Worm (Caenorhabditis elegans): ENCODE results near the gene Y102A5C.40.
"Not testable (repeated sequence)": the region's sequence is repeated elsewhere in the genome, so short reads cannot be mapped to it uniquely, and the experiment has no call there.

Gene Y102A5C.40

ce11 chrV:16992383-16992782 is 5.4 kb upstream of the Y102A5C.40 start:
- TF ChIP-seq unc-62 (GFP tag; optimal IDR thresholded peaks at IDR 0.05), result no peak

DNA sequence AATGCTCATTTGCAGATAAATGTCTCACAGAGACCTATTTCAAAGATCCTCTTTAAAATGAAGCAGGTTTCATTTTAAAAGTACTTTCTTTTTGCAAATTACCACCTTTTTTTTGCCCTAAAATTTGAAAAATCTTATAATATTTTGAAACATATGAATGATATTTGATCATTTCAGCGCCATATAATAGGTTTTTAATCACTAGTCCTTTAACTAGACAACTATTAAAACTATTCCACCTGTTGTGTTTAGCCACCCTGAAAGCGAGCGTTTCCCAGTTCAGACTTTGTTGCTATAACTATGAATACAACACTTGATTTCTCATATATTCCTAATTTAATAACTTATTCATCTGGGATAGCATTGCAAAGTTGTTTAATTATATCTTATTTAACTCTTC is 4.8 kb upstream of the Y102A5C.40 start, which contains the start of gene srz-95:
Gene srz-95, plus strand, starts transcription at position 301 of the 400 bp plus-strand sequence.
- TF ChIP-seq unc-62 (GFP tag; optimal IDR thresholded peaks at IDR 0.05), result no peak

DNA sequence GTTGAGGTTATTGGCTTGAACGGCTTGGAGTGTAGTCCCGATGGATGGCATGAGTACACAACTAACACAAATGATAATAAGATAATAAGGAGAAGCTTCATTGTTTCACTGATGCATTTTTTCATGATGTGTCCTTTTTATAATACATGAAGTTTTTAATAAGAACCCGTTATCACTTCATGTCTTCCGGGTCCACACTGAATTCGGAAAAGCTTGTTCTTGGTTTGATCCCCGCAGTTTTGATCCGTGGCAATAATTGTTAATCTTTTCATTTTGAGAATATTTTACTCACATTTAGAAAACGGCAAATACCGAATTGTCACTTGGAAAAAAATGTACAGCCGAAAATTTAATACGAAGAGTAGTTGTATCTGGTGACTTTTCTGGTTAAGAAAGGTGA is 1.7 kb upstream of the Y102A5C.40 start, which contains the start of gene Y102A5C.27:
Gene Y102A5C.27, minus strand, starts transcription at position 101 of the 400 bp plus-strand sequence.
- TF ChIP-seq unc-62 (GFP tag; optimal IDR thresholded peaks at IDR 0.05), result no peak

ce11 chrV:16987783-16988182 is 848 bp upstream of the Y102A5C.40 start:
- no peak for TF ChIP-seq unc-62 (GFP tag; optimal IDR thresholded peaks at IDR 0.05)

ce11 chrV:16980368-16980767 is 6.6 kb downstream of the Y102A5C.40 start, which contains the start of gene srz-54:
srz-54 (plus strand) TSS chrV:16980668.
- no peak for TF ChIP-seq unc-62 (GFP tag; optimal IDR thresholded peaks at IDR 0.05)

DNA sequence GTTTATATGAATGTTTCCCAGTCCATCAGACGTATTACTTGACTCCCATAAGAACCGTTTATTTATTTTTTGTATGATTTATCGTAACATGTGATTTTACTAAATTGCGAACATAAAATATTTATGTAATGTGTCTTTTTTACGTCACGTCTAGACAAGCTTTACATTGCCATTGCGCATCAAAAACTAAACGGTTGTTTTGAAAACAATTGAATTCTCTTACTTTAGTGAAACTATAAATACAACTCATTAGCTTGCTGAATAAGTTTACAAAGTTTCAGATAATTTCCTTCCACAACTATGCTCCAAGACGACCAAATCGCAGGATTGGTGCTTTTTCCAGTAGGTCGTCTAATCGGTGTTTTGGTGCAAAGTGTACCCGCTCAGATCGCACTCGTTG is 12.0 kb downstream of the Y102A5C.40 start, which contains the start of gene srx-54:
Gene srx-54, plus strand, starts transcription at position 301 of the 400 bp plus-strand sequence.
- TF ChIP-seq unc-62 (GFP tag; optimal IDR thresholded peaks at IDR 0.05), result no peak

ce11 chrV:16973338-16973737 is 13.6 kb downstream of the Y102A5C.40 start:
- TF ChIP-seq unc-62 (GFP tag; optimal IDR thresholded peaks at IDR 0.05), result no peak

- TF ChIP-seq unc-62 (GFP tag; optimal IDR thresholded peaks at IDR 0.05), result no peak
These were observed 14.8 kb downstream of the Y102A5C.40 start, which contains the start of gene srh-119 for ce11 chrV:16972134-16972533. srh-119 (plus strand) TSS chrV:16972434.

DNA sequence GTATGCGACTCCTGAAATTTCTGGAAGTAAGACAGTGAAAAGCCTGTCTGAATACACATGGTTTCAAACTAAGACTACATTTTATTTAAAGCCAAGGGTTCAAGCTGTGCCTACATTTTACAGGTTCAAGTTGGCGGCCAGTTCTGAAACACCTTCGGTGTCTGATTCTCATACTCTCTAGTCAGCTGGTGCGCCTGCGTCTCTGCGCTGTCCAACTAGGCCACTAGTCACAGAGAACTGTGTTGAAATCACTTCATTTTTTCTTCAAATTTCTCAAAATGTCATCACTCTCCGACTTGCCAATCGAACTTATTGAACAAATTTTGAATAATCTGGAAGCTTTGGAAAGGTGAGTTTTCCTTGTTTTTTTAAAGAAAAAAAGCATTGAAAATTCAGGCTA is 20.3 kb downstream of the Y102A5C.40 start, which contains the start of gene fbxa-90:
Gene fbxa-90, plus strand, starts transcription at position 179 of the 400 bp plus-strand sequence.
- TF ChIP-seq unc-62 (GFP tag; optimal IDR thresholded peaks at IDR 0.05), result no peak

- no peak for TF ChIP-seq unc-62 (GFP tag; optimal IDR thresholded peaks at IDR 0.05)
These were observed 21.3 kb downstream of the Y102A5C.40 start, which contains the start of gene efl-1 for ce11 chrV:16965655-16966054. efl-1 (minus strand) TSS chrV:16965675.

DNA sequence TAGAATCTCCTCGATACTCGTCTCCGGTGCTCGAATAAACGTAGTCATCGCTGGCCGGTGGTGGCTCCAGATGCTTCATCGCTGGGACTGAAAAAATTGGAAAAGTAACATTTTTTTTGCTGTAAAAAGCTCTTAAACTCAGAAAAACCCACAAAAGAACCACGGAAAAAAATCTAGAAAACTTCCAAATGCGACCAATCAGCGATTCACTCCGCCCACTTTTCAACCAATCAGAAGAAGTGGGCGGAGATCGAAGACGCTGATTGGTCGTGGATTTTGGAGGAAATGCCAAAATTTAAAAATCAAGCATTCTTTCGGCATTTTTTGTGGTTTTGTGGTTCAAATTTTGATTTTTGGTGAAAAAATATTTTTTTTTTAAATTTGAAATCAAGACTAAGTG is 28.0 kb downstream of the Y102A5C.40 start:
- TF ChIP-seq unc-62 (GFP tag; optimal IDR thresholded peaks at IDR 0.05), result no peak

DNA sequence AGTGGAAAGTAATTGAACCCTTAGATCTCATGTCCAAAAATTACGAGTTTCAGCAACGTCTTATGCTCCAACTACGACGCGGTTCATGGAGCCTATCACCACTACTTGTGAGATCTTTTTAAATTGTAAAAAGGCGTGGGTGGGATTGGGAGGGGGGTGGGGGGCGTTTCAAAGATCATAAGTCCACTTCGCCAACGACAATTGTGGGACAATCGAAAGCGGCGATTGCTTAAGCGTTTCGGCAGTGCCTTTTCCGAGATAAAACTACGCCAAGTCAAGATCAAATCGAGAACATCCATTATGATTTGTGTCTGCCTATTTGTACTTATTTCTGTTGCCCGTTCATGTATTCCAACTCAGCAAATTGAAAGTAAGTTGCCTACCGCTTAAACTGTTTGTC is 30.7 kb downstream of the Y102A5C.40 start, which contains the start of gene clec-239:
Gene clec-239, plus strand, starts transcription at position 301 of the 400 bp plus-strand sequence.
- TF ChIP-seq unc-62 (GFP tag; optimal IDR thresholded peaks at IDR 0.05), result no peak

- no peak for TF ChIP-seq unc-62 (GFP tag; optimal IDR thresholded peaks at IDR 0.05)
These were observed 32.2 kb downstream of the Y102A5C.40 start, which contains the start of gene srh-206 for ce11 chrV:16954766-16955165. srh-206 (minus strand) TSS chrV:16954866.

DNA sequence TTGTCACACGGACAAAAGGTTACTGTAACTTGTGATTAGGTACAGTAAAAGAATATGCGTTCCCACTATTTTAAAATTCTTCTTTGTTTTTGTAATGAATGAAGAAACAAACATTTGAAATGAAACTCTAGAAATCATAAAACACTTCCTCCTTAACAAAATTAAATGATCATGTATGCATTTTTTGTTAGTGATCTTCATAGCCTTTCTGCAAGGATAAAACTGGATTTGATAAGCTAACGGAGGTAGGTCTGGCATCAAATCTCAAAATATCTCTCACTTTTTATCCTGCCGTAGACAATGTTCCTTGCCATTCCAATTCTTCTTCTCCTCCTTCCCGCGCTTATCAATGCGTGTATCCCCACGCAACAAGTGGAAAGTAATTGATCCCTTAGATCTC is 35.4 kb downstream of the Y102A5C.40 start, which contains the start of gene clec-238:
Gene clec-238, plus strand, starts transcription at position 301 of the 400 bp plus-strand sequence.
- no peak for TF ChIP-seq unc-62 (GFP tag; optimal IDR thresholded peaks at IDR 0.05)

DNA sequence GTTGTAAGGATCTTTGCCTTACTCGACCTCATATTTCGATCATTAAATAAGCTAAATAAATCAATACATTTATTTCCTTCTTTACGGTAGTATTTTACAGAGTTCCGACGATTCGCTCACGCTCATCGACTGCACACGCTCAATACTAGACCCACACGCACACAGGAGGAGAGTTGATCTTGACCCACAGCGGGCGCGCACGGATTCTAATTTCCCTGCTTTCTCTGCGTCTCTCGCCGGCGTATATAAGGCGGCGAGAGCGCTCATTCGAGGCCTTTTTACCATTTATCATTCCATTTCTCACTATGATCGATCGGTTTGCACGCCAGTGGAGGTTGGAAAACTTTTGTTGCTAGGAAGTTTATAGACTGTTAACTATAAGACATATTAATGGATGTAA is 36.9 kb downstream of the Y102A5C.40 start:
- no peak for TF ChIP-seq unc-62 (GFP tag; optimal IDR thresholded peaks at IDR 0.05)

- not testable (repeated sequence) for TF ChIP-seq unc-62 (GFP tag; optimal IDR thresholded peaks at IDR 0.05)
These were observed 37.3 kb downstream of the Y102A5C.40 start, which contains the start of gene fbxa-111 for ce11 chrV:16949609-16950008. fbxa-111 (minus strand) TSS chrV:16949709.

DNA sequence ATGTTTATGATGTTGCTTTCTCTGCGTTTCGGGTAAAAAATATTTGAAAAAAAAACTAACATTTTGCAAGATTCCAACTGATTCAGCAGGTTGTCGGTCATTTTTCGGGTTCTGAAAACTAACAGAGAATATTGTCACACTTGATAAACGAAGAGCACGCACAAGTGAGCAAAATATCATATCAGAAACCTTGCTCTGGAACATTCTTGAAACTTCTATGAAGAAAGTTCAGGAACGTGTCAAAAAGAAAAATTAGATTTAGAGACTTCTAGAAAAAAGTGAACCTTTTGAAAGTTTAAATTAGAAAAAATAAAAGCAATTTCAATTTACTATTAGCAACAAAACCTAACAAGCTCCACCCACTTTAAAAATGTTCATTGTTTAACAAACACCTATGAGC is 38.9 kb downstream of the Y102A5C.40 start, which contains the start of gene fbxa-112:
Gene fbxa-112, minus strand, starts transcription at position 101 of the 400 bp plus-strand sequence.
- not testable (repeated sequence) for TF ChIP-seq unc-62 (GFP tag; optimal IDR thresholded peaks at IDR 0.05)
